Fruit fly (Drosophila melanogaster) whole organism, wandering third instar larva: Measurements from ENCODE around the gene Moe.

Experiments used
- Abd-B ChIP-seq: fragments of >200 bp; optimal IDR thresholded peaks from 2 replicates; lab custom pipeline; 2017; ENCODE audit warnings: missing biosample characterization, missing genetic modification characterization
- CG32264 ChIP-seq: fragments of 200-800 bp; sonication (Bioruptor generic); optimal IDR thresholded peaks from 2 replicates; lab custom pipeline; 2016; ENCODE audit warnings: missing biosample characterization, missing genetic modification characterization
- CG9705 ChIP-seq: fragments of 200-800 bp; sonication (Bioruptor generic); optimal IDR thresholded peaks from 2 replicates; lab custom pipeline; 2018; ENCODE audit warnings: missing biosample characterization, mild to moderate bottlenecking, missing genetic modification characterization
- CrebA ChIP-seq: fragments of 200-800 bp; sonication (Bioruptor generic); optimal IDR thresholded peaks from 2 replicates; lab custom pipeline; 2016; ENCODE audit warnings: missing biosample characterization, mild to moderate bottlenecking, missing genetic modification characterization, borderline replicate concordance
- Dfd ChIP-seq: fragments of >200 bp; optimal IDR thresholded peaks from 2 replicates; lab custom pipeline; 2017; ENCODE audit warnings: missing biosample characterization, missing genetic modification characterization
- Dif ChIP-seq: fragments of 200-275, 200-300 bp; sonication (Bioruptor generic); optimal IDR thresholded peaks from 2 replicates; lab custom pipeline; 2018; ENCODE audit warnings: missing biosample characterization, missing genetic modification characterization; ENCODE audit not compliant: partially characterized antibody
- GATAd ChIP-seq: sonication (Bioruptor generic); optimal IDR thresholded peaks from 2 replicates; lab custom pipeline; 2016; ENCODE audit warnings: missing biosample characterization, missing genetic modification characterization
- HLH106 ChIP-seq: fragments of 200-800 bp; optimal IDR thresholded peaks from 3 replicates; lab custom pipeline; 2019; ENCODE audit warnings: missing biosample characterization, mild to moderate bottlenecking, missing genetic modification characterization, moderate library complexity
- Hnf4 ChIP-seq: fragments of 200-800 bp; sonication (Bioruptor generic); optimal IDR thresholded peaks from 2 replicates; lab custom pipeline; 2016; ENCODE audit warnings: missing biosample characterization, mild to moderate bottlenecking, missing genetic modification characterization
- Hr78 ChIP-seq: fragments of >200 bp; optimal IDR thresholded peaks from 2 replicates; lab custom pipeline; 2017; ENCODE audit warnings: missing biosample characterization, missing genetic modification characterization
- Hr83 ChIP-seq: fragments of 200-300 bp; sonication (Bioruptor generic); optimal IDR thresholded peaks from 2 replicates; lab custom pipeline; 2016; ENCODE audit warnings: missing biosample characterization, mild to moderate bottlenecking, missing genetic modification characterization, moderate library complexity; ENCODE audit not compliant: poor library complexity, severe bottlenecking
- Jra ChIP-seq: sonication (Bioruptor generic); optimal IDR thresholded peaks from 2 replicates; lab custom pipeline; 2016; ENCODE audit warnings: missing biosample characterization, missing genetic modification characterization
- Myc ChIP-seq: fragments of >200 bp; optimal IDR thresholded peaks from 2 replicates; lab custom pipeline; 2017
- N ChIP-seq: fragments of >200 bp; optimal IDR thresholded peaks from 2 replicates; lab custom pipeline; 2018; ENCODE audit warnings: missing biosample characterization, missing external identifiers, missing genetic modification characterization
- OdsH ChIP-seq: fragments of 200-800 bp; sonication (Bioruptor generic); optimal IDR thresholded peaks from 2 replicates; lab custom pipeline; 2016; ENCODE audit warnings: missing biosample characterization, mild to moderate bottlenecking, missing genetic modification characterization
- Rel ChIP-seq, 2 experiments: fragments of 200-800 bp; sonication (Bioruptor generic) in 1 of 2; optimal IDR thresholded peaks; 2 replicates in 1 of 2; 3 replicates in 1 of 2; lab custom pipeline; 2016 to 2019; ENCODE audit warnings: mild to moderate bottlenecking in 2 of 2, missing biosample characterization in 2 of 2, missing genetic modification characterization in 2 of 2, moderate library complexity in 1 of 2
- Sp1 ChIP-seq: fragments of 200-800 bp; sonication (Bioruptor generic); optimal IDR thresholded peaks from 3 replicates; lab custom pipeline; 2019; ENCODE audit warnings: missing biosample characterization, mild to moderate bottlenecking, missing genetic modification characterization, moderate library complexity
- Vsx2 ChIP-seq: fragments of 200-300, 225-300 bp; sonication (Bioruptor generic); optimal IDR thresholded peaks from 2 replicates; lab custom pipeline; 2018; ENCODE audit warnings: missing biosample characterization, missing genetic modification characterization; ENCODE audit not compliant: partially characterized antibody
- br ChIP-seq: fragments of 200-800 bp; sonication (Bioruptor generic); optimal IDR thresholded peaks from 2 replicates; lab custom pipeline; 2016; ENCODE audit warnings: missing biosample characterization, missing genetic modification characterization
- brk ChIP-seq: fragments of 200-800 bp; sonication (Bioruptor generic); optimal IDR thresholded peaks from 2 replicates; lab custom pipeline; 2016; ENCODE audit warnings: missing biosample characterization, mild to moderate bottlenecking, missing genetic modification characterization
- dl ChIP-seq, 2 experiments: fragments of 175-275, 200-275 bp in 1 of 2; fragments of 200-275 bp in 1 of 2; sonication (Bioruptor generic); optimal IDR thresholded peaks; lab custom pipeline; 2018; ENCODE audit warnings: mild to moderate bottlenecking in 2 of 2, missing biosample characterization in 2 of 2, missing genetic modification characterization in 2 of 2, moderate library complexity in 2 of 2; ENCODE audit not compliant: partially characterized antibody in 2 of 2, insufficient read depth in 1 of 2
- dmrt93B ChIP-seq: fragments of 200-800 bp; sonication (Bioruptor generic); optimal IDR thresholded peaks from 2 replicates; lab custom pipeline; 2018; ENCODE audit warnings: missing biosample characterization, mild to moderate bottlenecking, missing genetic modification characterization
- dsf ChIP-seq: sonication (Bioruptor generic); optimal IDR thresholded peaks from 2 replicates; lab custom pipeline; 2016; ENCODE audit warnings: missing biosample characterization, missing genetic modification characterization, borderline replicate concordance
- ey ChIP-seq: fragments of 200-800 bp; sonication (Bioruptor generic); optimal IDR thresholded peaks from 2 replicates; lab custom pipeline; 2016; ENCODE audit warnings: missing biosample characterization, missing genetic modification characterization
- foxo ChIP-seq, 2 experiments: fragments of 200-800 bp; sonication (Bioruptor generic); optimal IDR thresholded peaks; 2 replicates in 1 of 2; 3 replicates in 1 of 2; lab custom pipeline; 2016 to 2017; ENCODE audit warnings: missing biosample characterization in 2 of 2, missing genetic modification characterization in 2 of 2
- fru ChIP-seq: fragments of 200-800 bp; sonication (Bioruptor generic); optimal IDR thresholded peaks from 3 replicates; lab custom pipeline; 2016; ENCODE audit warnings: missing biosample characterization, mild to moderate bottlenecking, missing genetic modification characterization
- h ChIP-seq: fragments of 200-800 bp; sonication (Bioruptor generic); optimal IDR thresholded peaks from 3 replicates; lab custom pipeline; 2016; ENCODE audit warnings: missing biosample characterization, mild to moderate bottlenecking, missing genetic modification characterization
- jim ChIP-seq: fragments of 175-275, 200-325 bp; sonication (Bioruptor generic); optimal IDR thresholded peaks from 2 replicates; lab custom pipeline; 2016; ENCODE audit warnings: missing biosample characterization, mild to moderate bottlenecking, missing genetic modification characterization
- lola ChIP-seq: fragments of >200 bp; optimal IDR thresholded peaks from 2 replicates; lab custom pipeline; 2017; ENCODE audit warnings: missing biosample characterization, missing genetic modification characterization
- pan ChIP-seq: fragments of >200 bp; optimal IDR thresholded peaks from 2 replicates; lab custom pipeline; 2017
- psq ChIP-seq: fragments of 200-800 bp; sonication (Bioruptor generic); optimal IDR thresholded peaks from 3 replicates; lab custom pipeline; 2017; ENCODE audit warnings: missing biosample characterization, mild to moderate bottlenecking, missing genetic modification characterization, moderate library complexity
- rgr ChIP-seq: fragments of 200-800 bp; sonication (Bioruptor generic); optimal IDR thresholded peaks from 3 replicates; lab custom pipeline; 2016; ENCODE audit warnings: missing biosample characterization, mild to moderate bottlenecking, missing genetic modification characterization
- sage ChIP-seq: fragments of 200-800 bp; sonication (Bioruptor generic); optimal IDR thresholded peaks from 2 replicates; lab custom pipeline; 2016; ENCODE audit warnings: missing biosample characterization, mild to moderate bottlenecking, missing genetic modification characterization
- sv ChIP-seq: fragments of 200-800 bp; sonication (Bioruptor generic); optimal IDR thresholded peaks from 3 replicates; lab custom pipeline; 2016; ENCODE audit warnings: missing biosample characterization, missing genetic modification characterization
- usp ChIP-seq: fragments of >200 bp; optimal IDR thresholded peaks from 2 replicates; lab custom pipeline; 2017; ENCODE audit warnings: missing biosample characterization, missing genetic modification characterization
- woc ChIP-seq: sonication (Bioruptor generic); optimal IDR thresholded peaks from 2 replicates; lab custom pipeline; 2016; ENCODE audit warnings: missing biosample characterization, mild to moderate bottlenecking, missing genetic modification characterization

Moe gene

DNA sequence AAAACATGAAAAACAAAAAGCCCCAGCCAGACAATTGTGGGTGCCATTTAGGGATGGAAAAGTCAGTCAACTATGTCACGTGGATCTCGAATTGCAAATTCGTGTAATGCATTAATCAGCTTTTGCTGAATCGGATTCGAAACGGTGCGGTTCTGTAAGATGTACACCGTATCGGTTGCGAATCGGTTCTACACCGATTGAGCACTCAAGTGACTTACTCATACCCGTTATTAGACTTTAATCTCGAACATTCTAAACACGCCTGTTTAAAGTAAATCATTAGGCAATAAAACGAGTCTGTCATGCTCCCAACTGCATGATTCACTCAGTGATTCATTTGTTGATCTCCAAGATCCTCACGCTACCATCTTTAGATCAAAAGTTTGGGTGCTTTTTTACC lies 2.7 kb downstream of the Moe start:
- peak; percentile 56 for TF ChIP-seq ey (GFP tag; lab: Kevin White, UChicago)
- TF ChIP-seq h (GFP tag; lab: Kevin White, UChicago) = peak; percentile 8
- TF ChIP-seq lola (GFP tag; lab: Kevin White, UChicago) = no peak
- peak; percentile 31 for TF ChIP-seq Sp1
- no peak for TF ChIP-seq Dfd (GFP tag; lab: Kevin White, UChicago)
- TF ChIP-seq N (GFP tag; lab: Kevin White, UChicago) = no peak
- no peak for TF ChIP-seq GATAd
- TF ChIP-seq dl (GFP tag; optimal IDR thresholded peaks at IDR 0.05; lab: Kevin White, UChicago; ENCODE audit: insufficient read depth in 1 of 2, partially characterized antibody in 2 of 2) = no peak
- TF ChIP-seq HLH106 (tag; lab: Kevin White, UChicago) = peak; percentile 53
- peak; percentile 60 for TF ChIP-seq fru (GFP tag; lab: Kevin White, UChicago)
- TF ChIP-seq foxo (GFP tag; optimal IDR thresholded peaks at IDR 0.05; lab: Kevin White, UChicago) = peak in 1 of 2 experiments; percentile 3
- TF ChIP-seq Hnf4 (GFP tag; lab: Kevin White, UChicago) = peak; percentile 30
- TF ChIP-seq Rel (GFP tag; optimal IDR thresholded peaks at IDR 0.05; lab: Kevin White, UChicago) = no peak
- peak; percentile 33 for TF ChIP-seq Rel (tag; optimal IDR thresholded peaks at IDR 0.05; lab: Kevin White, UChicago)
- TF ChIP-seq pan (lab: Kevin White, UChicago) = no peak
- TF ChIP-seq jim (GFP tag; lab: Kevin White, UChicago) = no peak
- TF ChIP-seq OdsH (GFP tag; lab: Kevin White, UChicago) = no peak
- TF ChIP-seq Myc (lab: Kevin White, UChicago) = no peak
- no peak for TF ChIP-seq Vsx2 (GFP tag; lab: Kevin White, UChicago)
- TF ChIP-seq woc (GFP tag; lab: Kevin White, UChicago) = peak; percentile 55
- TF ChIP-seq Hr78 (GFP tag; lab: Kevin White, UChicago) = no peak
- TF ChIP-seq rgr = peak; percentile 35
- peak; percentile 17 for TF ChIP-seq CG9705 (GFP tag; lab: Kevin White, UChicago)
- peak; percentile 68 for TF ChIP-seq Jra (GFP tag; lab: Kevin White, UChicago)

DNA sequence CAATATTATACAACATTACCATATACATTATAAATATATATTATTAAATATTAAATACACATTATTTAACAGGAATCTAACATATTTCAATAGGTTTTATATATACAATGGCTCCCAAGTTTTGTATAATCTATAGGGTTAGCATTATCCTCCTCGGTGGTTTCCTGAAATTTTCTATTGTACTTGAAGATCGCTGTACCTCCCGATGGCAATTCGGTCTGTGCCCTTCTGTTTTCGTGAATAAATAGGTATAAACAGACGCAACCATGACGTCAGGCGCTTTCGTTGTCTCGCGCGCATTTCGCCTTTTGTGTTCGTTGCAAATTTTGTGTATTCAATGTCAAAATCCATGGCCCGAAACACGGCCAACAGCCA lies 3.1 kb downstream of the Moe start:
- no peak for TF ChIP-seq OdsH (GFP tag; lab: Kevin White, UChicago)
- no peak for TF ChIP-seq foxo (GFP tag; optimal IDR thresholded peaks at IDR 0.05; lab: Kevin White, UChicago)
- no peak for TF ChIP-seq h (GFP tag; lab: Kevin White, UChicago)
- no peak for TF ChIP-seq N (GFP tag; lab: Kevin White, UChicago)
- peak; percentile 30 for TF ChIP-seq dmrt93B
- TF ChIP-seq CG9705 (GFP tag; lab: Kevin White, UChicago) = no peak
- no peak for TF ChIP-seq fru (GFP tag; lab: Kevin White, UChicago)
- no peak for TF ChIP-seq pan (lab: Kevin White, UChicago)
- TF ChIP-seq HLH106 (tag; lab: Kevin White, UChicago) = peak; percentile 70
- TF ChIP-seq CG32264 (GFP tag; lab: Kevin White, UChicago) = no peak
- TF ChIP-seq rgr = no peak
- no peak for TF ChIP-seq Jra (GFP tag; lab: Kevin White, UChicago)
- TF ChIP-seq ey (GFP tag; lab: Kevin White, UChicago) = no peak
- TF ChIP-seq brk (GFP tag; lab: Kevin White, UChicago) = no peak
- no peak for TF ChIP-seq jim (GFP tag; lab: Kevin White, UChicago)
- TF ChIP-seq sage (GFP tag; lab: Kevin White, UChicago) = no peak
- no peak for TF ChIP-seq Abd-B
- TF ChIP-seq sv = no peak
- TF ChIP-seq dl (GFP tag; optimal IDR thresholded peaks at IDR 0.05; lab: Kevin White, UChicago; ENCODE audit: insufficient read depth in 1 of 2, partially characterized antibody in 2 of 2) = no peak
- no peak for TF ChIP-seq Hr78 (GFP tag; lab: Kevin White, UChicago)
- peak; percentile 56 for TF ChIP-seq Sp1
- no peak for TF ChIP-seq Hnf4 (GFP tag; lab: Kevin White, UChicago)
- TF ChIP-seq Myc (lab: Kevin White, UChicago) = no peak
- no peak for TF ChIP-seq CrebA (GFP tag; lab: Kevin White, UChicago)
- no peak for TF ChIP-seq br
- TF ChIP-seq Hr83 (GFP tag; lab: Kevin White, UChicago) = no peak
- TF ChIP-seq Vsx2 (GFP tag; lab: Kevin White, UChicago) = no peak
- no peak for TF ChIP-seq usp
- no peak for TF ChIP-seq dsf (GFP tag; lab: Kevin White, UChicago)
- TF ChIP-seq psq = peak; percentile 32
- TF ChIP-seq Dfd (GFP tag; lab: Kevin White, UChicago) = no peak
- no peak for TF ChIP-seq Dif
- no peak for TF ChIP-seq GATAd
- TF ChIP-seq lola (GFP tag; lab: Kevin White, UChicago) = no peak
- no peak for TF ChIP-seq Rel (GFP tag; optimal IDR thresholded peaks at IDR 0.05; lab: Kevin White, UChicago)
- TF ChIP-seq Rel (tag; optimal IDR thresholded peaks at IDR 0.05; lab: Kevin White, UChicago) = no peak
